Worm (Caenorhabditis elegans) whole organism, L4 larva: ENCODE measurements around the gene fbxa-78.
A peak's percentile ranks its signal among the peaks of the same experiment; 100 is the strongest.

ENCODE experiments used
- F10B5.3 ChIP-seq: sonication (generic microtip); optimal IDR thresholded peaks from 2 replicates; lab custom pipeline; 2016; ENCODE audit warnings: mild to moderate bottlenecking, missing genetic modification characterization, missing compliant biosample characterization
- F37D6.2 ChIP-seq: sonication (generic microtip); optimal IDR thresholded peaks from 2 replicates; lab custom pipeline; 2016; ENCODE audit warnings: mild to moderate bottlenecking, missing genetic modification characterization, missing compliant biosample characterization
- R02D3.7 ChIP-seq: fragments of 150-350 bp; sonication (generic microtip); optimal IDR thresholded peaks from 3 replicates; lab custom pipeline; 2014; ENCODE audit warnings: missing biosample characterization, missing genetic modification characterization
- Y105C5A.15 ChIP-seq: fragments of 200-800 bp; sonication (Bioruptor generic); IDR thresholded peaks from 2 replicates; pipeline ENCODE4 v1.3.6; 2022; ENCODE audit warnings: missing genetic modification characterization, missing compliant biosample characterization
- Y48G9A.11 ChIP-seq: fragments of 200-800 bp; sonication (Bioruptor generic); IDR thresholded peaks from 2 replicates; pipeline ENCODE4 v1.3.6; 2022; ENCODE audit warnings: missing genetic modification reagents, missing genetic modification characterization, missing compliant biosample characterization
- Y5F2A.4 ChIP-seq: fragments of 200-800 bp; sonication (Bioruptor generic); optimal IDR thresholded peaks from 2 replicates; lab custom pipeline; 2018; ENCODE audit warnings: mild to moderate bottlenecking, missing genetic modification characterization, missing compliant biosample characterization
- aha-1 ChIP-seq: fragments of 150-350 bp; peaks from one replicate; lab custom pipeline; 2014; ENCODE audit warnings: missing biosample characterization, missing genetic modification characterization
- arid-1 ChIP-seq: fragments of 200-800 bp; sonication (Bioruptor generic); conservative IDR thresholded peaks from 2 replicates; pipeline ENCODE4 v1.3.6; 2022; ENCODE audit warnings: missing genetic modification reagents, missing genetic modification characterization, missing compliant biosample characterization
- attf-4 ChIP-seq: sonication (generic microtip); optimal IDR thresholded peaks from 3 replicates; lab custom pipeline; 2017; ENCODE audit warnings: missing biosample characterization, missing genetic modification characterization
- ceh-20 ChIP-seq: fragments of 200-800 bp; sonication (Bioruptor generic); IDR thresholded peaks from 2 replicates; pipeline ENCODE4 v1.3.6; 2022; ENCODE audit warnings: missing genetic modification reagents, missing genetic modification characterization, missing compliant biosample characterization
- ceh-28 ChIP-seq: fragments of 150-350 bp; optimal IDR thresholded peaks from 2 replicates; lab custom pipeline; 2014; ENCODE audit warnings: missing biosample characterization, missing genetic modification reagents, missing genetic modification characterization
- ceh-62 ChIP-seq: sonication (generic microtip); optimal IDR thresholded peaks from 2 replicates; lab custom pipeline; 2017; ENCODE audit warnings: missing biosample characterization, missing genetic modification characterization
- ctbp-1 ChIP-seq: fragments of 200-800 bp; sonication (Bioruptor generic); IDR thresholded peaks from 2 replicates; pipeline ENCODE4 v1.3.6; 2022; ENCODE audit warnings: missing genetic modification reagents, missing genetic modification characterization, missing compliant biosample characterization
- daf-12 ChIP-seq: fragments of 150-350 bp; optimal IDR thresholded peaks from 2 replicates; lab custom pipeline; 2014; ENCODE audit warnings: missing biosample characterization, missing genetic modification reagents, missing genetic modification characterization
- daf-16 ChIP-seq, 3 experiments: sonication (generic microtip); optimal IDR thresholded peaks; 2 replicates each; lab custom pipeline; 2016 to 2017; ENCODE audit warnings: missing genetic modification characterization in 3 of 3, missing genetic modification reagents in 3 of 3, mild to moderate bottlenecking in 2 of 3, missing compliant biosample characterization in 2 of 3, missing biosample characterization in 1 of 3, moderate library complexity in 1 of 3
- dmd-8 ChIP-seq: fragments of 200-800 bp; sonication (Bioruptor generic); IDR thresholded peaks from 2 replicates; pipeline ENCODE4 v1.3.6; 2022; ENCODE audit warnings: missing genetic modification characterization, missing compliant biosample characterization
- dmd-9 ChIP-seq: fragments of 200-800 bp; sonication (Bioruptor generic); IDR thresholded peaks from 2 replicates; pipeline ENCODE4 v1.3.6; 2022; ENCODE audit warnings: missing genetic modification reagents, missing genetic modification characterization, missing compliant biosample characterization
- dpl-1 ChIP-seq: fragments of 150-350 bp; optimal IDR thresholded peaks from 2 replicates; lab custom pipeline; 2014; ENCODE audit warnings: missing biosample characterization, missing genetic modification reagents, missing genetic modification characterization
- egl-43 ChIP-seq: fragments of 200-800 bp; sonication (Bioruptor generic); IDR thresholded peaks from 2 replicates; pipeline ENCODE4 v1.3.6; 2022; ENCODE audit warnings: missing genetic modification reagents, missing genetic modification characterization, missing compliant biosample characterization
- fkh-10 ChIP-seq: fragments of 150-350 bp; optimal IDR thresholded peaks from 2 replicates; lab custom pipeline; 2014; ENCODE audit warnings: missing biosample characterization, missing genetic modification reagents, missing genetic modification characterization
- gei-8 ChIP-seq: fragments of 200-800 bp; sonication (Bioruptor generic); optimal IDR thresholded peaks from 2 replicates; lab custom pipeline; 2018; ENCODE audit warnings: mild to moderate bottlenecking, missing genetic modification characterization, missing compliant biosample characterization
- hlh-11 ChIP-seq: fragments of 200-800 bp; sonication (Bioruptor generic); optimal IDR thresholded peaks from 2 replicates; lab custom pipeline; 2018; ENCODE audit warnings: mild to moderate bottlenecking, missing genetic modification characterization, missing compliant biosample characterization
- hmg-1.1 ChIP-seq: fragments of 200-800 bp; sonication (Bioruptor generic); IDR thresholded peaks from 2 replicates; pipeline ENCODE4 v1.3.6; 2022; ENCODE audit warnings: missing genetic modification reagents, missing genetic modification characterization, missing compliant biosample characterization
- lin-1 ChIP-seq: fragments of 200-800 bp; sonication (Bioruptor generic); IDR thresholded peaks from 2 replicates; pipeline ENCODE4 v1.3.6; 2022; ENCODE audit warnings: missing genetic modification reagents, missing genetic modification characterization, missing compliant biosample characterization
- lin-39 ChIP-seq: fragments of 150-350 bp; optimal IDR thresholded peaks from 2 replicates; lab custom pipeline; 2014; ENCODE audit warnings: missing biosample characterization, missing genetic modification reagents, missing genetic modification characterization
- lir-3 ChIP-seq: sonication (generic microtip); optimal IDR thresholded peaks from 2 replicates; lab custom pipeline; 2016; ENCODE audit warnings: mild to moderate bottlenecking, missing genetic modification characterization, missing compliant biosample characterization
- lsy-2 ChIP-seq, 2 experiments: fragments of 150-350 bp in 1 of 2; sonication (generic microtip) in 1 of 2; optimal IDR thresholded peaks; 2 replicates each; lab custom pipeline; 2014 to 2017; ENCODE audit warnings: missing biosample characterization in 2 of 2, missing genetic modification characterization in 2 of 2
- mdl-1 ChIP-seq, 2 experiments: fragments of 150-350 bp in 1 of 2; sonication (generic microtip) in 1 of 2; optimal IDR thresholded peaks; 2 replicates each; lab custom pipeline; 2014 to 2017; ENCODE audit warnings: missing biosample characterization in 2 of 2, missing genetic modification characterization in 2 of 2
- mdt-29 ChIP-seq: fragments of 200-800 bp; sonication (Bioruptor generic); IDR thresholded peaks from 2 replicates; pipeline ENCODE4 v1.3.6; 2022; ENCODE audit warnings: missing genetic modification reagents, missing genetic modification characterization, missing compliant biosample characterization
- mep-1 ChIP-seq: fragments of 150-350 bp; sonication (generic microtip); optimal IDR thresholded peaks from 3 replicates; lab custom pipeline; 2014; ENCODE audit warnings: missing biosample characterization, missing genetic modification characterization
- mxl-2 ChIP-seq: fragments of 200-800 bp; sonication (Bioruptor generic); conservative IDR thresholded peaks from 2 replicates; pipeline ENCODE4 v1.3.6; 2022; ENCODE audit warnings: missing genetic modification reagents, missing genetic modification characterization, missing compliant biosample characterization
- nhr-102 ChIP-seq: sonication (generic microtip); optimal IDR thresholded peaks from 2 replicates; lab custom pipeline; 2016; ENCODE audit warnings: mild to moderate bottlenecking, missing genetic modification characterization, moderate library complexity, missing compliant biosample characterization
- nhr-111 ChIP-seq: fragments of 200-800 bp; sonication (Bioruptor generic); optimal IDR thresholded peaks from 2 replicates; lab custom pipeline; 2018; ENCODE audit warnings: mild to moderate bottlenecking, missing genetic modification characterization, missing compliant biosample characterization
- nhr-237 ChIP-seq: sonication (generic microtip); optimal IDR thresholded peaks from 2 replicates; lab custom pipeline; 2017; ENCODE audit warnings: missing biosample characterization, missing genetic modification characterization
- nhr-25 ChIP-seq: sonication (generic microtip); optimal IDR thresholded peaks from 2 replicates; lab custom pipeline; 2017; ENCODE audit warnings: missing genetic modification characterization, mild to moderate bottlenecking, missing compliant biosample characterization, antibody characterized with exemption, moderate library complexity, borderline replicate concordance; ENCODE audit not compliant: insufficient read depth
- nhr-28 ChIP-seq: fragments of 150-350 bp; optimal IDR thresholded peaks from 2 replicates; lab custom pipeline; 2014; ENCODE audit warnings: missing biosample characterization, missing genetic modification characterization
- nhr-41 ChIP-seq: fragments of 200-800 bp; sonication (Bioruptor generic); IDR thresholded peaks from 2 replicates; pipeline ENCODE4 v1.3.6; 2022; ENCODE audit warnings: missing genetic modification reagents, missing genetic modification characterization, missing compliant biosample characterization
- pha-4 ChIP-seq, 2 experiments: fragments of 150-350 bp in 1 of 2; fragments of 200-800 bp in 1 of 2; sonication (Bioruptor generic) in 1 of 2; IDR thresholded peaks in 1 of 2; optimal IDR thresholded peaks in 1 of 2; 2 replicates each; pipeline versions ENCODE4 v1.3.6 to Lab custom; 2014 to 2022; ENCODE audit warnings: missing genetic modification characterization in 2 of 2, missing genetic modification reagents in 2 of 2, missing biosample characterization in 1 of 2, missing compliant biosample characterization in 1 of 2
- pqm-1 ChIP-seq: sonication (generic microtip); optimal IDR thresholded peaks from 2 replicates; lab custom pipeline; 2017; ENCODE audit warnings: missing biosample characterization, missing genetic modification characterization
- skn-1 ChIP-seq: fragments of 150-350 bp; optimal IDR thresholded peaks from 2 replicates; lab custom pipeline; 2014; ENCODE audit warnings: missing biosample characterization, missing genetic modification characterization
- snpc-1.2 ChIP-seq: fragments of 200-800 bp; sonication (Bioruptor generic); IDR thresholded peaks from 2 replicates; pipeline ENCODE4 v1.3.6; 2022; ENCODE audit warnings: missing genetic modification reagents, missing genetic modification characterization, missing compliant biosample characterization
- snpc-4 ChIP-seq: fragments of 150-350 bp; optimal IDR thresholded peaks from 2 replicates; lab custom pipeline; 2014; ENCODE audit warnings: missing biosample characterization, missing genetic modification characterization
- spr-1 ChIP-seq: sonication (generic microtip); optimal IDR thresholded peaks from 2 replicates; lab custom pipeline; 2016; ENCODE audit warnings: mild to moderate bottlenecking, missing genetic modification characterization, missing compliant biosample characterization
- unc-130 ChIP-seq: sonication (generic microtip); optimal IDR thresholded peaks from 2 replicates; lab custom pipeline; 2016; ENCODE audit warnings: missing genetic modification reagents, missing genetic modification characterization, missing compliant biosample characterization
- vab-7 ChIP-seq: fragments of 200-800 bp; sonication (Bioruptor generic); IDR thresholded peaks from 2 replicates; pipeline ENCODE4 v1.3.6; 2022; ENCODE audit warnings: missing genetic modification reagents, missing genetic modification characterization, missing compliant biosample characterization
- zag-1 ChIP-seq: fragments of 150-350 bp; optimal IDR thresholded peaks from 2 replicates; lab custom pipeline; 2014; ENCODE audit warnings: missing biosample characterization, missing genetic modification characterization
- zfp-2 ChIP-seq: sonication (generic microtip); optimal IDR thresholded peaks from 2 replicates; lab custom pipeline; 2016; ENCODE audit warnings: mild to moderate bottlenecking, missing genetic modification characterization, missing compliant biosample characterization
- zfp-3 ChIP-seq: fragments of 200-800 bp; sonication (Bioruptor generic); conservative IDR thresholded peaks from 2 replicates; pipeline ENCODE4 v1.3.6; 2022; ENCODE audit warnings: missing genetic modification reagents, missing genetic modification characterization, missing compliant biosample characterization
- zip-2 ChIP-seq: fragments of 150-350 bp; optimal IDR thresholded peaks from 2 replicates; lab custom pipeline; 2014; ENCODE audit warnings: missing biosample characterization, missing genetic modification characterization
- ztf-11 ChIP-seq: fragments of 150-350 bp; optimal IDR thresholded peaks from 2 replicates; lab custom pipeline; 2014; ENCODE audit warnings: missing biosample characterization, missing genetic modification characterization
- ztf-7 ChIP-seq: fragments of 150-350 bp; optimal IDR thresholded peaks from 2 replicates; lab custom pipeline; 2014; ENCODE audit warnings: missing biosample characterization, missing genetic modification characterization

Gene fbxa-78

ce11 chrIII:1218221-1218620 lies 40.0 kb downstream of the fbxa-78 start (continued):
- TF ChIP-seq ceh-62 (tag; lab: Kevin White, UChicago) = no peak
- TF ChIP-seq nhr-41 (GFP tag; lab: Robert Waterston, UW) = no peak
- no peak for TF ChIP-seq ceh-28 (tag; lab: Kevin White, UChicago)
- no peak for TF ChIP-seq pqm-1 (tag; lab: Kevin White, UChicago)
- TF ChIP-seq ctbp-1 (GFP tag; lab: Robert Waterston, UW) = no peak
- 0 out of 2 replicates have a peak, but pooled peaks have one; percentile 38 for TF ChIP-seq Y105C5A.15
- no peak for TF ChIP-seq snpc-4 (tag; lab: Kevin White, UChicago)
- TF ChIP-seq zip-2 (tag; lab: Kevin White, UChicago) = no peak
- no peak for TF ChIP-seq Y5F2A.4 (GFP tag; lab: Kevin White, UChicago)
- TF ChIP-seq daf-12 = no peak
- no peak for TF ChIP-seq ztf-7 (tag; lab: Kevin White, UChicago)
- TF ChIP-seq vab-7 (GFP tag; lab: Robert Waterston, UW) = peak; percentile 38; the same call in 1 of the 2 replicates
- no peak for TF ChIP-seq zfp-2 (tag; lab: Kevin White, UChicago)
- TF ChIP-seq nhr-111 (GFP tag; lab: Kevin White, UChicago) = no peak
- TF ChIP-seq nhr-102 = peak; percentile 26
- TF ChIP-seq lin-39 (tag; lab: Kevin White, UChicago) = no peak
- TF ChIP-seq Y48G9A.11 (GFP tag; lab: Robert Waterston, UW) = no peak
- no peak for TF ChIP-seq ztf-11
- no peak for TF ChIP-seq lin-1
- no peak for TF ChIP-seq lir-3 (tag; lab: Kevin White, UChicago)
- TF ChIP-seq zfp-3 (GFP tag; lab: Robert Waterston, UW) = no peak
- no peak for TF ChIP-seq zag-1 (tag; lab: Kevin White, UChicago)
- TF ChIP-seq unc-130 (GFP tag; lab: Kevin White, UChicago) = peak; percentile 24
- no peak for TF ChIP-seq dpl-1 (GFP tag; lab: Kevin White, UChicago)
- TF ChIP-seq attf-4 (tag; lab: Kevin White, UChicago) = no peak
- TF ChIP-seq skn-1 (tag; lab: Kevin White, UChicago) = no peak
- TF ChIP-seq aha-1 (tag; lab: Kevin White, UChicago) = peak; percentile 85
- TF ChIP-seq spr-1 (tag; lab: Kevin White, UChicago) = no peak
- TF ChIP-seq daf-16 (GFP tag; optimal IDR thresholded peaks at IDR 0.05; lab: Kevin White, UChicago) = no peak
- TF ChIP-seq daf-16 (tag; optimal IDR thresholded peaks at IDR 0.05; lab: Kevin White, UChicago) = no peak
- no peak for TF ChIP-seq nhr-28 (tag; lab: Kevin White, UChicago)
- peak; percentile 71; the same call in 1 of the 2 replicates for TF ChIP-seq egl-43 (GFP tag; lab: Robert Waterston, UW)
- no peak for TF ChIP-seq mdt-29 (GFP tag; lab: Robert Waterston, UW)
- TF ChIP-seq hlh-11 = peak; percentile 13
- peak; percentile 31; the same call in 1 of the 2 replicates for TF ChIP-seq dmd-8 (GFP tag; lab: Robert Waterston, UW)
- TF ChIP-seq mdl-1 (tag; optimal IDR thresholded peaks at IDR 0.05; lab: Kevin White, UChicago) = no peak
- no peak for TF ChIP-seq ceh-20 (GFP tag; lab: Robert Waterston, UW)
- no peak for TF ChIP-seq fkh-10 (GFP tag; lab: Kevin White, UChicago)
- peak; percentile 57; the same call in 1 of the 2 replicates for TF ChIP-seq arid-1 (GFP tag; lab: Robert Waterston, UW)
- no peak for TF ChIP-seq nhr-25 (tag; lab: Kevin White, UChicago)
- TF ChIP-seq F37D6.2 (tag; lab: Kevin White, UChicago) = no peak
- TF ChIP-seq pha-4 (GFP tag; IDR thresholded peaks at IDR 0.05; lab: Robert Waterston, UW) = peak; percentile 34; the same call in 1 of the 2 replicates
- no peak for TF ChIP-seq pha-4 (tag; optimal IDR thresholded peaks at IDR 0.05; lab: Kevin White, UChicago)
- TF ChIP-seq F10B5.3 (tag; lab: Kevin White, UChicago) = no peak
- peak; percentile 44; the same call in 1 of the 2 replicates for TF ChIP-seq snpc-1.2 (GFP tag; lab: Robert Waterston, UW)
- TF ChIP-seq gei-8 (GFP tag; lab: Kevin White, UChicago) = no peak
- no peak for TF ChIP-seq R02D3.7 (tag; lab: Kevin White, UChicago)
- no peak for TF ChIP-seq nhr-237 (tag; lab: Kevin White, UChicago)
- TF ChIP-seq mep-1 (tag; lab: Kevin White, UChicago) = peak; percentile 31
- peak in 1 of 2 experiments; percentile 2 for TF ChIP-seq lsy-2 (tag; optimal IDR thresholded peaks at IDR 0.05; lab: Kevin White, UChicago)
- TF ChIP-seq mxl-2 (GFP tag; lab: Robert Waterston, UW) = no peak
- TF ChIP-seq dmd-9 = 0 out of 2 replicates have a peak, but pooled peaks have one; percentile 45
- TF ChIP-seq hmg-1.1 (GFP tag; lab: Robert Waterston, UW) = no peak
